Worm (Caenorhabditis elegans) whole organism, L1 larva: ENCODE measurements around the gene nhr-193.
"Not testable (repeated sequence)": the region's sequence is repeated elsewhere in the genome, so short reads cannot be mapped to it uniquely, and the experiment has no call there.

Experiments
- aly-2 ChIP-seq: fragments of 150-350 bp; optimal IDR thresholded peaks from 2 replicates; lab custom pipeline; 2014; ENCODE audit warnings: missing biosample characterization, missing genetic modification characterization
- dpl-1 ChIP-seq, 3 experiments: fragments of 150-350 bp in 2 of 3; sonication (generic microtip) in 1 of 3; optimal IDR thresholded peaks; 2 replicates each; lab custom pipeline; 2014 to 2017; ENCODE audit warnings: missing biosample characterization in 3 of 3, missing genetic modification characterization in 3 of 3, missing genetic modification reagents in 3 of 3
- nhr-85 ChIP-seq: sonication (generic microtip); peaks from one replicate; lab custom pipeline; 2016; ENCODE audit warnings: missing genetic modification characterization, inconsistent platforms, missing compliant biosample characterization

ce11 chrV:16338287-16339092 lies 3.6 kb upstream of the nhr-193 start, which contains the start of gene slc-9B.2:
- not testable (repeated sequence) for TF ChIP-seq dpl-1 (GFP tag; optimal IDR thresholded peaks at IDR 0.05; lab: Kevin White, UChicago); aly-2
- peak; percentile 4 for TF ChIP-seq nhr-85 (tag; lab: Kevin White, UChicago)
